Worm (Caenorhabditis elegans) whole organism, L4 larva: ENCODE measurements around the gene F56D6.18.
"Not testable (repeated sequence)": the region's sequence is repeated elsewhere in the genome, so short reads cannot be mapped to it uniquely, and the experiment has no call there.

Source experiments
- F44E2.7 ChIP-seq: fragments of 200-800 bp; sonication (Bioruptor generic); IDR thresholded peaks from 2 replicates; pipeline ENCODE4 v2.1.2; 2022; ENCODE audit warnings: missing genetic modification characterization, missing compliant biosample characterization
- T20F7.1 ChIP-seq: fragments of 200-800 bp; sonication (Bioruptor generic); optimal IDR thresholded peaks from 2 replicates; lab custom pipeline; 2018; ENCODE audit warnings: mild to moderate bottlenecking, missing genetic modification characterization, missing compliant biosample characterization
- Y105C5A.15 ChIP-seq: fragments of 200-800 bp; sonication (Bioruptor generic); IDR thresholded peaks from 2 replicates; pipeline ENCODE4 v1.3.6; 2022; ENCODE audit warnings: missing genetic modification characterization, missing compliant biosample characterization
- Y5F2A.4 ChIP-seq: fragments of 200-800 bp; sonication (Bioruptor generic); optimal IDR thresholded peaks from 2 replicates; lab custom pipeline; 2018; ENCODE audit warnings: mild to moderate bottlenecking, missing genetic modification characterization, missing compliant biosample characterization
- aha-1 ChIP-seq: fragments of 150-350 bp; peaks from one replicate; lab custom pipeline; 2014; ENCODE audit warnings: missing biosample characterization, missing genetic modification characterization
- ceh-28 ChIP-seq: fragments of 150-350 bp; optimal IDR thresholded peaks from 2 replicates; lab custom pipeline; 2014; ENCODE audit warnings: missing biosample characterization, missing genetic modification reagents, missing genetic modification characterization
- ceh-62 ChIP-seq: sonication (generic microtip); optimal IDR thresholded peaks from 2 replicates; lab custom pipeline; 2017; ENCODE audit warnings: missing biosample characterization, missing genetic modification characterization
- ceh-82 ChIP-seq: sonication (generic microtip); optimal IDR thresholded peaks from 2 replicates; lab custom pipeline; 2017; ENCODE audit warnings: missing biosample characterization, missing genetic modification characterization
- ces-1 ChIP-seq: fragments of 150-350 bp; sonication (generic microtip); optimal IDR thresholded peaks from 4 replicates; lab custom pipeline; 2014; ENCODE audit warnings: missing biosample characterization, missing genetic modification reagents, missing genetic modification characterization
- ctbp-1 ChIP-seq: fragments of 200-800 bp; sonication (Bioruptor generic); IDR thresholded peaks from 2 replicates; pipeline ENCODE4 v1.3.6; 2022; ENCODE audit warnings: missing genetic modification reagents, missing genetic modification characterization, missing compliant biosample characterization
- daf-16 ChIP-seq, 3 experiments: sonication (generic microtip); optimal IDR thresholded peaks; 2 replicates each; lab custom pipeline; 2016 to 2017; ENCODE audit warnings: missing genetic modification characterization in 3 of 3, missing genetic modification reagents in 3 of 3, mild to moderate bottlenecking in 2 of 3, missing compliant biosample characterization in 2 of 3, missing biosample characterization in 1 of 3, moderate library complexity in 1 of 3
- daf-19 ChIP-seq: fragments of 200-800 bp; sonication (Bioruptor generic); conservative IDR thresholded peaks from 2 replicates; pipeline ENCODE4 v1.3.6; 2022; ENCODE audit warnings: missing genetic modification characterization, missing compliant biosample characterization
- daf-8 ChIP-seq: fragments of 200-800 bp; sonication (Bioruptor generic); IDR thresholded peaks from 2 replicates; pipeline ENCODE4 v1.3.6; 2022; ENCODE audit warnings: missing genetic modification characterization, missing compliant biosample characterization
- dpl-1 ChIP-seq: fragments of 150-350 bp; optimal IDR thresholded peaks from 2 replicates; lab custom pipeline; 2014; ENCODE audit warnings: missing biosample characterization, missing genetic modification reagents, missing genetic modification characterization
- egl-43 ChIP-seq: fragments of 200-800 bp; sonication (Bioruptor generic); IDR thresholded peaks from 2 replicates; pipeline ENCODE4 v1.3.6; 2022; ENCODE audit warnings: missing genetic modification reagents, missing genetic modification characterization, missing compliant biosample characterization
- hlh-11 ChIP-seq: fragments of 200-800 bp; sonication (Bioruptor generic); optimal IDR thresholded peaks from 2 replicates; lab custom pipeline; 2018; ENCODE audit warnings: mild to moderate bottlenecking, missing genetic modification characterization, missing compliant biosample characterization
- hmg-1.1 ChIP-seq: fragments of 200-800 bp; sonication (Bioruptor generic); IDR thresholded peaks from 2 replicates; pipeline ENCODE4 v1.3.6; 2022; ENCODE audit warnings: missing genetic modification reagents, missing genetic modification characterization, missing compliant biosample characterization
- jun-1 ChIP-seq: fragments of 150-350 bp; optimal IDR thresholded peaks from 2 replicates; lab custom pipeline; 2014; ENCODE audit warnings: missing biosample characterization, missing genetic modification reagents, missing genetic modification characterization
- lin-15B ChIP-seq: fragments of 150-350 bp; sonication (generic microtip); optimal IDR thresholded peaks from 3 replicates; lab custom pipeline; 2014; ENCODE audit warnings: missing biosample characterization, missing genetic modification characterization
- lin-29 ChIP-seq: fragments of 200-800 bp; sonication (Bioruptor generic); IDR thresholded peaks from 2 replicates; pipeline ENCODE4 v1.3.6; 2022; ENCODE audit warnings: missing genetic modification reagents, missing genetic modification characterization, missing compliant biosample characterization
- lir-3 ChIP-seq: sonication (generic microtip); optimal IDR thresholded peaks from 2 replicates; lab custom pipeline; 2016; ENCODE audit warnings: mild to moderate bottlenecking, missing genetic modification characterization, missing compliant biosample characterization
- mdt-29 ChIP-seq: fragments of 200-800 bp; sonication (Bioruptor generic); IDR thresholded peaks from 2 replicates; pipeline ENCODE4 v1.3.6; 2022; ENCODE audit warnings: missing genetic modification reagents, missing genetic modification characterization, missing compliant biosample characterization
- mxl-3 ChIP-seq: fragments of 200-800 bp; sonication (Bioruptor generic); optimal IDR thresholded peaks from 2 replicates; lab custom pipeline; 2018; ENCODE audit warnings: mild to moderate bottlenecking, missing genetic modification characterization, missing compliant biosample characterization
- nhr-237 ChIP-seq: sonication (generic microtip); optimal IDR thresholded peaks from 2 replicates; lab custom pipeline; 2017; ENCODE audit warnings: missing biosample characterization, missing genetic modification characterization
- nhr-28 ChIP-seq: fragments of 150-350 bp; optimal IDR thresholded peaks from 2 replicates; lab custom pipeline; 2014; ENCODE audit warnings: missing biosample characterization, missing genetic modification characterization
- nhr-42 ChIP-seq: fragments of 200-800 bp; sonication (Bioruptor generic); IDR thresholded peaks from 2 replicates; pipeline ENCODE4 v1.3.6; 2022; ENCODE audit warnings: missing genetic modification characterization, missing compliant biosample characterization
- nhr-6 ChIP-seq: fragments of 150-350 bp; optimal IDR thresholded peaks from 2 replicates; lab custom pipeline; 2014; ENCODE audit warnings: missing biosample characterization, missing genetic modification characterization
- nhr-77 ChIP-seq: fragments of 150-350 bp; optimal IDR thresholded peaks from 2 replicates; lab custom pipeline; 2014; ENCODE audit warnings: missing biosample characterization, missing genetic modification characterization
- pqm-1 ChIP-seq: sonication (generic microtip); optimal IDR thresholded peaks from 2 replicates; lab custom pipeline; 2017; ENCODE audit warnings: missing biosample characterization, missing genetic modification characterization
- rbr-2 ChIP-seq: sonication (generic microtip); optimal IDR thresholded peaks from 2 replicates; lab custom pipeline; 2016; ENCODE audit warnings: missing genotype, missing genetic modification characterization, missing compliant biosample characterization
- saeg-2 ChIP-seq: fragments of 200-800 bp; sonication (Bioruptor generic); IDR thresholded peaks from 2 replicates; pipeline ENCODE4 v1.3.6; 2022; ENCODE audit warnings: missing genetic modification reagents, missing genetic modification characterization, missing compliant biosample characterization
- skn-1 ChIP-seq: fragments of 150-350 bp; optimal IDR thresholded peaks from 2 replicates; lab custom pipeline; 2014; ENCODE audit warnings: missing biosample characterization, missing genetic modification characterization
- snpc-4 ChIP-seq: fragments of 150-350 bp; optimal IDR thresholded peaks from 2 replicates; lab custom pipeline; 2014; ENCODE audit warnings: missing biosample characterization, missing genetic modification characterization
- spr-3 ChIP-seq: fragments of 200-800 bp; sonication (Bioruptor generic); optimal IDR thresholded peaks from 2 replicates; lab custom pipeline; 2018; ENCODE audit warnings: mild to moderate bottlenecking, missing genetic modification characterization, missing compliant biosample characterization
- tra-1 ChIP-seq: fragments of 200-800 bp; sonication (Bioruptor generic); IDR thresholded peaks from 2 replicates; pipeline ENCODE4 v1.3.6; 2022; ENCODE audit warnings: missing genetic modification reagents, missing genetic modification characterization, missing compliant biosample characterization
- unc-62 ChIP-seq, 3 experiments: fragments of 150-350 bp in 1 of 3; sonication (generic microtip); optimal IDR thresholded peaks in 2 of 3; peaks in 1 of 3; 1 replicate in 1 of 3; 2 replicates in 2 of 3; lab custom pipeline; 2014 to 2017; ENCODE audit warnings: missing biosample characterization in 3 of 3, missing genetic modification characterization in 3 of 3, missing genetic modification reagents in 3 of 3, missing genotype in 1 of 3
- vab-7 ChIP-seq: fragments of 200-800 bp; sonication (Bioruptor generic); IDR thresholded peaks from 2 replicates; pipeline ENCODE4 v1.3.6; 2022; ENCODE audit warnings: missing genetic modification reagents, missing genetic modification characterization, missing compliant biosample characterization
- zfp-3 ChIP-seq: fragments of 200-800 bp; sonication (Bioruptor generic); conservative IDR thresholded peaks from 2 replicates; pipeline ENCODE4 v1.3.6; 2022; ENCODE audit warnings: missing genetic modification reagents, missing genetic modification characterization, missing compliant biosample characterization
- zip-2 ChIP-seq: fragments of 150-350 bp; optimal IDR thresholded peaks from 2 replicates; lab custom pipeline; 2014; ENCODE audit warnings: missing biosample characterization, missing genetic modification characterization

F56D6.18 gene

DNA sequence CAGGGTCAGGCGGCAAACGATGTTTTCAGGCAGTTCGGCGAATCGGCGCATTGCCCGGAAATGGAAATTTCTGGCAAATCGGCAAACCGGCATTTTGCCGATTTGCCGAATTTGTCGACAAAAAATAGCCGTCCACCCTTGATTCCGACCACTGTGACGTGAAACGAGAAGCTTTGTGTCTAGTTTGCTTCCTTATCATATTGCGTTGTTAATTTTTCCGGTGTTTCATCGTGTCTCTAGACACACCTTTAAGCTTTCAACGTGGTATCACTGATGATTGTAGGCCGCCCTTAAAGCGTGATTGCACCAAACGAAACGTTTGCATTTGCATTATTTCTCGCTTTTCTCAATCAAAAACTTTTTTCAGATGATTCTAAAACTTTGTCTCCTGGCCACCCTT, 25.3 kb upstream of the F56D6.18 start, which contains the start of gene clec-71:
Gene clec-71, plus strand, starts transcription at position 362 of the 400 bp plus-strand sequence.
- TF ChIP-seq unc-62 (GFP tag; optimal IDR thresholded peaks at IDR 0.05 in 1 of 2; lab: Kevin White, UChicago) (peak in 1 of 2 experiments; percentile 55), unc-62 (tag; optimal IDR thresholded peaks at IDR 0.05; lab: Kevin White, UChicago) (no peak), aha-1 (tag; lab: Kevin White, UChicago) (peak; percentile 57), ceh-62 (tag; lab: Kevin White, UChicago) (no peak), zfp-3 (no peak)

DNA sequence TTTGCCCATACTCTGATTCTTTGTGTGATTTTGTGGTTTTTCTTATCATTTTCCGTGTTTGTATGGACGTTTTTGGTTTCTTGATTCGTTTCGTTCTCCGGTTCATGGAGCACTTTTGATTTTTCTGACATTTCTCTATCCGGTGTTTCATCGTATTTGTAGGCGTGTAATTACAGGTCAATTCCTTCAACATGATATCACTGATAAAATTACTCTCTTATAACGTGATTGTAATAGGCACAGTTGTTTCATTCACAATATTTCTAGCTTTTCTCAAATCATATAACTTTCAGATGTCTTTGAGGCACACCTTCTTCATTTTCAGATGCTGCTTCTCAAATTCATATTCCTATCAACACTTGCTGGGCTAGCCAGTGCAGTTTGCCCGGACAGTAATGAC, 20.7 kb upstream of the F56D6.18 start, which contains the start of gene clec-70:
Gene clec-70, plus strand, starts transcription at position 301 of the 400 bp plus-strand sequence.
- TF ChIP-seq rbr-2; mdt-29 (GFP tag; lab: Robert Waterston, UW); daf-8 (GFP tag; lab: Robert Waterston, UW): not testable (repeated sequence)

DNA sequence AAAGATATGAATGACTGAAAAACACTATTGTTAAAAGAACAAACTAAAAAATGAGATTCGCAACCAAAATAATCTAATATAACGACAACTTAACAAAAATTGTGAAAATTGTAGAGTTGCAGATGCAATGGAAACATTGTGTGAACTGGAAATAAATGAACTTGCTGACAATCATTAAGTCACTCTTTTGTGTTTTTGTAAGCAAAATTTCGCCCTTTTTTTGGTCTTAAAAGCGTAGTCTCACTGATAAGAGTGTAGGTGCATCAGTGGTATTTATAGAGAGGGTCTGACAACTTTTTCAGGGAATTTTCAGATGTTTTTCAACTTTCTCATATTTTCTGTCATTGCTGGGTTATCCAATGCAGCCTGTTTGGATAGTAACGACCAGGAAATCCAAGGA, 14.4 kb upstream of the F56D6.18 start, which contains the start of gene clec-68:
Gene clec-68, plus strand, starts transcription at position 301 of the 400 bp plus-strand sequence.
- TF ChIP-seq hmg-1.1 (no peak), mxl-3 (GFP tag; lab: Kevin White, UChicago) (no peak), ces-1 (GFP tag; lab: Kevin White, UChicago) (no peak)

DNA sequence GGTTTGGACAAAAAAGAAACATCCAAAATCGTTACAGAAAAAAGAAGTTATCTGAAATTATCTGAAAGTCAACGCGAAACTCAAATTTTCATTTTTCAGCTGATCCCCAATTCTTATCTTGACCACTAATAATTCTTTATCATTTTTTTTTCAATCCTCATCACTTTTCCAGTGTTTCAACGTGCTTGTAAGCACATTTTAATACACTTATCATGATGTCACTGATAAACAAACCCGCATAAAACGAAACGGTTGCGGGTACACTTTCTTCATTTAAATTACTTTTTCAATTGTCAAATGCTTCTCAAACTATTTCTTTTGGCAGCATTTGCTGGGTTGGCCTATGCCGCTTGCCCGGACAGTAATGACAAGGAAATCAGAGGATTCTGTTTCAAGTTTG, 10.2 kb upstream of the F56D6.18 start, which contains the start of gene clec-67:
Gene clec-67, plus strand, starts transcription at position 268 of the 400 bp plus-strand sequence.
- TF ChIP-seq saeg-2 (GFP tag; lab: Robert Waterston, UW) (no peak), tra-1 (no peak), daf-16 (GFP tag; optimal IDR thresholded peaks at IDR 0.05; lab: Kevin White, UChicago) (no peak), daf-16 (tag; optimal IDR thresholded peaks at IDR 0.05; lab: Kevin White, UChicago) (peak; percentile 57), dpl-1 (GFP tag; lab: Kevin White, UChicago) (no peak), pqm-1 (tag; lab: Kevin White, UChicago) (peak; percentile 78), nhr-77 (tag; lab: Kevin White, UChicago) (peak; percentile 9), nhr-237 (no peak), lin-29 (GFP tag; lab: Robert Waterston, UW) (no peak), ces-1 (GFP tag; lab: Kevin White, UChicago) (no peak), nhr-28 (tag; lab: Kevin White, UChicago) (peak; percentile 63), rbr-2 (no peak), hlh-11 (peak; percentile 58), ctbp-1 (GFP tag; lab: Robert Waterston, UW) (no peak), mxl-3 (GFP tag; lab: Kevin White, UChicago) (peak; percentile 17), daf-19 (no peak), nhr-42 (GFP tag; lab: Robert Waterston, UW) (no peak), ceh-82 (tag; lab: Kevin White, UChicago) (no peak), zip-2 (tag; lab: Kevin White, UChicago) (no peak), nhr-6 (tag; lab: Kevin White, UChicago) (no peak), T20F7.1 (GFP tag; lab: Kevin White, UChicago) (no peak)
- TF ChIP-seq, all 104 proteins: peak for 6

DNA sequence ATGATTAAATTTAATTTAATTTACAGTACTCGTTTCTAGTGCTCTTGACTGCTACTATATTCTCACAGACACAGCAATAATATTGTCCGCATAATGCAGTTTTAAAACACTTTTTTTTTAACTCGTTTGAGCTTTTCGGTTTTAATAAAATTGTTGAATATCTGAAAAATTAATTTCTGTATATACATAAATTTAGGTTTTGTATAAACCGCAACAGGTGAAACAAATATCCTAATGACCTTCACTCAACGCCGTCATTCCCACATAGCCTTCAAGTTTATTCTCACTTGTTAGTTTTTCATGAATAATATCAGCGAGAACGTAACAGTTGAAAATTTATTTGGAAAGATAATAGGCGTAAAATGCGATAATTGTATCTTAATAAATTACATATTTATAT, 7.8 kb upstream of the F56D6.18 start, which contains the start of gene srz-19:
Gene srz-19, plus strand, starts transcription at position 301 of the 400 bp plus-strand sequence.
- TF ChIP-seq jun-1 (tag; lab: Kevin White, UChicago) (no peak), daf-16 (GFP tag; optimal IDR thresholded peaks at IDR 0.05; lab: Kevin White, UChicago) (no peak), daf-16 (tag; optimal IDR thresholded peaks at IDR 0.05; lab: Kevin White, UChicago) (no peak), Y5F2A.4 (GFP tag; lab: Kevin White, UChicago) (no peak), ceh-28 (tag; lab: Kevin White, UChicago) (no peak), daf-19 (no peak), egl-43 (GFP tag; lab: Robert Waterston, UW) (no peak), snpc-4 (tag; lab: Kevin White, UChicago) (no peak), nhr-28 (tag; lab: Kevin White, UChicago) (no peak), saeg-2 (GFP tag; lab: Robert Waterston, UW) (no peak), skn-1 (tag; lab: Kevin White, UChicago) (no peak), ces-1 (GFP tag; lab: Kevin White, UChicago) (no peak), F44E2.7 (GFP tag; lab: Robert Waterston, UW) (no peak), spr-3 (GFP tag; lab: Kevin White, UChicago) (no peak), lir-3 (no peak), nhr-77 (tag; lab: Kevin White, UChicago) (no peak), vab-7 (no peak), Y105C5A.15 (GFP tag; lab: Robert Waterston, UW) (no peak), lin-15B (tag; lab: Kevin White, UChicago) (no peak), daf-8 (GFP tag; lab: Robert Waterston, UW) (no peak)
